Fruit fly (Drosophila melanogaster): ENCODE data around the gene CG33252.

dm6 chrX:16889510-16889909, 7.5 kb downstream of the CG33252 start, which contains the start of gene CG13002:
- TF ChIP-seq HmgD (GFP tag; optimal IDR thresholded peaks at IDR 0.05) (no peak), Dp (GFP tag; optimal IDR thresholded peaks at IDR 0.05) (no peak), sna (GFP tag; IDR thresholded peaks at IDR 0.05; ENCODE audit: partially characterized antibody) (no peak)

All from whole organism, embryonic.